Worm (Caenorhabditis elegans) whole organism, young adult: ENCODE data around the gene msp-76.

ENCODE experiments used
- B0019.2 ChIP-seq: fragments of 200-800 bp; sonication (Bioruptor generic); conservative IDR thresholded peaks from 2 replicates; pipeline ENCODE4 v1.3.6; 2022; ENCODE audit warnings: missing genetic modification reagents, missing genetic modification characterization, missing compliant biosample characterization
- C06A6.2 ChIP-seq: fragments of 200-800 bp; sonication (Bioruptor generic); conservative IDR thresholded peaks from 2 replicates; pipeline ENCODE4 v1.3.6; 2022; ENCODE audit warnings: missing genetic modification characterization, missing compliant biosample characterization
- F22D6.2 ChIP-seq: sonication (generic microtip); optimal IDR thresholded peaks from 2 replicates; lab custom pipeline; 2016; ENCODE audit warnings: mild to moderate bottlenecking, missing genetic modification characterization, missing compliant biosample characterization
- F39B2.1 ChIP-seq: fragments of 200-800 bp; sonication (Bioruptor generic); IDR thresholded peaks from 2 replicates; pipeline ENCODE4 v1.3.6; 2022; ENCODE audit warnings: missing genetic modification reagents, missing genetic modification characterization, missing compliant biosample characterization
- F55B11.4 ChIP-seq: sonication (generic microtip); optimal IDR thresholded peaks from 2 replicates; lab custom pipeline; 2016; ENCODE audit warnings: missing compliant biosample characterization, missing genetic modification characterization, borderline replicate concordance; ENCODE audit not compliant: insufficient read depth
- K11D2.4 ChIP-seq: fragments of 200-800 bp; sonication (Bioruptor generic); IDR thresholded peaks from 2 replicates; pipeline ENCODE4 v1.3.6; 2022; ENCODE audit warnings: missing genetic modification reagents, missing genetic modification characterization, missing compliant biosample characterization
- K12H6.12 ChIP-seq: fragments of 200-800 bp; sonication (Bioruptor generic); optimal IDR thresholded peaks from 2 replicates; lab custom pipeline; 2018; ENCODE audit warnings: mild to moderate bottlenecking, missing genetic modification characterization, missing compliant biosample characterization
- T26A5.8 ChIP-seq: sonication (generic microtip); optimal IDR thresholded peaks from 2 replicates; lab custom pipeline; 2016; ENCODE audit warnings: missing genetic modification characterization, missing compliant biosample characterization
- Y79H2A.3 ChIP-seq: fragments of 200-800 bp; sonication (Bioruptor generic); conservative IDR thresholded peaks from 2 replicates; pipeline ENCODE4 v1.3.6; 2022; ENCODE audit warnings: missing genetic modification reagents, missing genetic modification characterization, missing compliant biosample characterization
- akir-1 ChIP-seq: fragments of 200-800 bp; sonication (Bioruptor generic); optimal IDR thresholded peaks from 2 replicates; lab custom pipeline; 2018; ENCODE audit warnings: mild to moderate bottlenecking, missing genetic modification characterization, moderate library complexity, missing compliant biosample characterization
- aptf-2 ChIP-seq: fragments of 200-800 bp; sonication (Bioruptor generic); conservative IDR thresholded peaks from 2 replicates; pipeline ENCODE4 v1.3.6; 2022; ENCODE audit warnings: missing genetic modification reagents, missing genetic modification characterization, missing compliant biosample characterization
- aptf-3 ChIP-seq: fragments of 200-800 bp; sonication (Bioruptor generic); IDR thresholded peaks from 2 replicates; pipeline ENCODE4 v1.3.6; 2022; ENCODE audit warnings: missing genetic modification characterization, missing compliant biosample characterization
- athp-1 ChIP-seq: sonication (generic microtip); optimal IDR thresholded peaks from 2 replicates; lab custom pipeline; 2017; ENCODE audit warnings: mild to moderate bottlenecking, missing genetic modification characterization, missing compliant biosample characterization
- attf-5 ChIP-seq: fragments of 200-800 bp; sonication (Bioruptor generic); optimal IDR thresholded peaks from 2 replicates; lab custom pipeline; 2018; ENCODE audit warnings: mild to moderate bottlenecking, missing genetic modification characterization, missing compliant biosample characterization
- attf-6 ChIP-seq: fragments of 200-800 bp; sonication (Bioruptor generic); IDR thresholded peaks from 2 replicates; pipeline ENCODE4 v1.3.6; 2022; ENCODE audit warnings: missing genetic modification reagents, missing genetic modification characterization, missing compliant biosample characterization
- bed-1 ChIP-seq: fragments of 200-800 bp; sonication (Bioruptor generic); IDR thresholded peaks from 2 replicates; pipeline ENCODE4 v1.3.6; 2022; ENCODE audit warnings: missing genetic modification reagents, missing genetic modification characterization, missing compliant biosample characterization
- cebp-1 ChIP-seq, 2 experiments: fragments of 200-800 bp in 1 of 2; sonication (Bioruptor generic) in 1 of 2; sonication (generic microtip) in 1 of 2; IDR thresholded peaks in 1 of 2; optimal IDR thresholded peaks in 1 of 2; 2 replicates each; pipeline versions ENCODE4 v1.3.6 to Lab custom; 2017 to 2022; ENCODE audit warnings: missing compliant biosample characterization in 2 of 2, missing genetic modification characterization in 2 of 2, mild to moderate bottlenecking in 1 of 2, missing genetic modification reagents in 1 of 2, moderate library complexity in 1 of 2
- ceh-27 ChIP-seq: fragments of 200-800 bp; sonication (Bioruptor generic); optimal IDR thresholded peaks from 2 replicates; lab custom pipeline; 2018; ENCODE audit warnings: mild to moderate bottlenecking, missing genetic modification characterization, moderate library complexity, missing compliant biosample characterization
- chd-7 ChIP-seq: sonication (generic microtip); optimal IDR thresholded peaks from 2 replicates; lab custom pipeline; 2016; ENCODE audit warnings: mild to moderate bottlenecking, missing genetic modification characterization, moderate library complexity, missing compliant biosample characterization
- dox-1 ChIP-seq: fragments of 200-800 bp; sonication (Bioruptor generic); IDR thresholded peaks from 2 replicates; pipeline ENCODE4 v1.3.6; 2022; ENCODE audit warnings: missing genetic modification reagents, missing genetic modification characterization, missing compliant biosample characterization
- dpff-1 ChIP-seq: sonication (generic microtip); optimal IDR thresholded peaks from 2 replicates; lab custom pipeline; 2017; ENCODE audit warnings: mild to moderate bottlenecking, missing genetic modification characterization, missing compliant biosample characterization
- egl-44 ChIP-seq: fragments of 200-800 bp; sonication (Bioruptor generic); IDR thresholded peaks from 2 replicates; pipeline ENCODE4 v1.3.6; 2022; ENCODE audit warnings: missing genetic modification reagents, missing genetic modification characterization, missing compliant biosample characterization
- hmg-1.2 ChIP-seq: fragments of 200-800 bp; sonication (Bioruptor generic); IDR thresholded peaks from 2 replicates; pipeline ENCODE4 v1.3.6; 2022; ENCODE audit warnings: missing genetic modification reagents, missing genetic modification characterization, missing compliant biosample characterization
- let-607 ChIP-seq, 2 experiments: fragments of 200-800 bp in 1 of 2; sonication (Bioruptor generic) in 1 of 2; sonication (generic microtip) in 1 of 2; optimal IDR thresholded peaks; 2 replicates each; lab custom pipeline; 2016 to 2018; ENCODE audit warnings: mild to moderate bottlenecking in 2 of 2, missing compliant biosample characterization in 2 of 2, missing genetic modification characterization in 2 of 2, moderate library complexity in 2 of 2, missing genotype in 1 of 2
- lin-40 ChIP-seq: sonication (generic microtip); optimal IDR thresholded peaks from 2 replicates; lab custom pipeline; 2016; ENCODE audit warnings: missing genetic modification characterization, mild to moderate bottlenecking, missing compliant biosample characterization, missing genotype, missing genetic modification reagents
- lin-54 ChIP-seq: fragments of 200-800 bp; sonication (Bioruptor generic); optimal IDR thresholded peaks from 2 replicates; lab custom pipeline; 2018; ENCODE audit warnings: mild to moderate bottlenecking, missing genetic modification characterization, missing compliant biosample characterization
- madf-3 ChIP-seq: fragments of 200-800 bp; sonication (Bioruptor generic); IDR thresholded peaks from 2 replicates; pipeline ENCODE4 v1.3.6; 2022; ENCODE audit warnings: missing genetic modification reagents, missing genetic modification characterization, missing compliant biosample characterization
- madf-8 ChIP-seq: fragments of 200-800 bp; sonication (Bioruptor generic); conservative IDR thresholded peaks from 2 replicates; pipeline ENCODE4 v1.3.6; 2022; ENCODE audit warnings: missing genetic modification reagents, missing genetic modification characterization, missing compliant biosample characterization
- mcd-1 ChIP-seq: fragments of 200-800 bp; sonication (Bioruptor generic); IDR thresholded peaks from 2 replicates; pipeline ENCODE4 v1.3.6; 2022; ENCODE audit warnings: missing genetic modification reagents, missing genetic modification characterization, missing compliant biosample characterization
- nfyb-1 ChIP-seq: fragments of 200-800 bp; sonication (Bioruptor generic); IDR thresholded peaks from 2 replicates; pipeline ENCODE4 v1.3.6; 2022; ENCODE audit warnings: missing genetic modification reagents, missing genetic modification characterization, missing compliant biosample characterization
- nhr-179 ChIP-seq: sonication (generic microtip); optimal IDR thresholded peaks from 2 replicates; lab custom pipeline; 2016; ENCODE audit warnings: mild to moderate bottlenecking, missing genetic modification characterization, missing compliant biosample characterization
- nhr-80 ChIP-seq: sonication (generic microtip); optimal IDR thresholded peaks from 2 replicates; lab custom pipeline; 2016; ENCODE audit warnings: missing genetic modification characterization, missing compliant biosample characterization
- sea-2 ChIP-seq: fragments of 200-800 bp; sonication (Bioruptor generic); IDR thresholded peaks from 2 replicates; pipeline ENCODE4 v1.3.6; 2022; ENCODE audit warnings: missing genetic modification characterization, missing compliant biosample characterization
- snpc-4 ChIP-seq, 5 experiments: fragments of 150-350 bp in 1 of 5; sonication (generic microtip) in 4 of 5; optimal IDR thresholded peaks; 2 replicates each; lab custom pipeline; 2014 to 2018; ENCODE audit warnings: missing genetic modification characterization in 5 of 5, missing biosample characterization in 3 of 5, antibody characterized with exemption in 2 of 5, mild to moderate bottlenecking in 2 of 5, missing compliant biosample characterization in 2 of 5, missing genotype in 2 of 5, moderate library complexity in 2 of 5, missing genetic modification reagents in 1 of 5
- somi-1 ChIP-seq: fragments of 200-800 bp; sonication (Bioruptor generic); optimal IDR thresholded peaks from 2 replicates; lab custom pipeline; 2018; ENCODE audit warnings: mild to moderate bottlenecking, missing genetic modification characterization, missing compliant biosample characterization
- unc-62 ChIP-seq: fragments of 150-350 bp; optimal IDR thresholded peaks from 2 replicates; lab custom pipeline; 2014; ENCODE audit warnings: missing biosample characterization, missing genetic modification reagents, missing genetic modification characterization
- ztf-22 ChIP-seq: fragments of 200-800 bp; sonication (Bioruptor generic); optimal IDR thresholded peaks from 2 replicates; lab custom pipeline; 2018; ENCODE audit warnings: mild to moderate bottlenecking, missing genetic modification characterization, moderate library complexity, missing compliant biosample characterization

Gene msp-76

DNA sequence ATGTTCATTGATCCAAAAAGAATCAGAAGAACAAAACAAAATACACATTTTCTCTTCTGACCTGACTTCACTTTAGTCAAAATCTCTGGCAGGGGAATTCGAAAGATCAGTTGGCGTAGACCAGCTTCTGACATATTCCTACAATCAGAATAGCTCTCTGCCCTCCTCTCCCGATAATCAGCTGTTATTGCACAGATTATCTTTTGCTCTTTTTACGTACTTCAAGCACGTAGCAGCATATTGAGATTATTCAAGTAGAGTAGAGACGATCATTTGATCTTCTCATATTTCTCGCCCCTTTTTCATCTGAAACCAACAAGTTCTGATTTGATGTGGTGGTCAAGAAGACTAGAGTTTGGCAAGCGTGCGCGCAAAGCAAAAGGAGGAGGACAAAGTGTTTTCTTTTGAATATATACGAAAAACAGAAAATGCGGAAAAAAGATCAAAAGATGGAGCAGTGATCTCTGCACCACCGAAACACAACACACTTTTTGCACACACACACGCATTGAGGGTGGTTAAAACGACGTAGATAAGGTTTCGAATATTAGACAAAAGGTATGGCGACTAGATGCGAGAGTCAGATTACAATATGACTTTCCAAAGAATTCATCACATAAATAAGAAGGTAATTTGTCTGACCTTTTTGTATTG is 15.0 kb upstream of the msp-76 start:
- TF ChIP-seq nhr-179 (no peak), F22D6.2 (tag; lab: Kevin White, UChicago) (no peak), B0019.2 (GFP tag; lab: Robert Waterston, UW) (no peak), madf-3 (GFP tag; lab: Robert Waterston, UW) (no peak), mcd-1 (GFP tag; lab: Robert Waterston, UW) (no peak), egl-44 (GFP tag; lab: Robert Waterston, UW) (no peak), nfyb-1 (GFP tag; lab: Robert Waterston, UW) (0 out of 2 replicates have a peak, but pooled peaks have one; percentile 8), dpff-1 (tag; lab: Kevin White, UChicago) (no peak), nhr-80 (peak; percentile 29), akir-1 (GFP tag; lab: Kevin White, UChicago) (no peak), T26A5.8 (tag; lab: Kevin White, UChicago) (no peak), sea-2 (GFP tag; lab: Robert Waterston, UW) (no peak), F39B2.1 (GFP tag; lab: Robert Waterston, UW) (no peak)

DNA sequence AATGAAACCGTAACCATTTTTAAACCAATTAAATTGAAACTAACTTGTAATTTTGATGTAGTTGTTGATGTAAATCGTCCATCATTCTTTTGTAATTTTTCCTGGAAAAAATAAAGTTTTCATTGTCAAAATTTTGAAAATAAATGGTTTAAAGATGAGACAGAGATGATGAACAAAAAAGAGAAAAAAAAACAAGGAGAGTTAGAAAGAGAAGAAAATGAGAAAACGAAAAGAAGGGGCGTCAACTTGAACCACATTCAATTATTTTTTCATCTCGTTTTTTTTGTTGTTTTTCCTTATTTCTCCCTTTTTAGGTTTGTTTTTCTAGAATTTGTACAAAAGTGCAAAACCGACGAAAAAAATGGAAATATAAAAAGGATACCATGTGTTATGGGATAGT is 13.2 kb upstream of the msp-76 start, which contains the start of gene nhr-34:
Gene nhr-34 (minus strand): TSS at position 101 of the 400 bp plus-strand sequence.
- no peak for TF ChIP-seq madf-8 (GFP tag; lab: Robert Waterston, UW)

DNA sequence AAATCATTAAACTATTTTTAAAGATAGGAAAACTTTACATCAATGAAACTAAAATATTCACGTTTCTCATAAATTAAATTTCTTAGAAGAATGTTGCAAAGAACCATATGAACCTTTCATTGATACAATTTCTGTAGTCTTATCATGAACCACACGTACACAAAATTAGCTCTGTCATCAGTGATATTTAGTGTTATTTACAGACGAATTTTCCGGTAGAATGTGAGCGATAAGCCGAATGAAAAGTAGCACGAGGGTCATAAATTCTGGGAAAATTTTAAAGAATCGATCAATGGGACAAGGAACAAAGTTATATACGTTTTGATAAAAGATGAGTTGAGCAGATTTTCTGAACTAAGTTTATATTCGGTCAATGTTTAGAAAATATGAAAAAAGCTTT is 12.3 kb upstream of the msp-76 start:
- no peak for TF ChIP-seq cebp-1 (GFP tag; IDR thresholded peaks at IDR 0.05; lab: Robert Waterston, UW)
- peak; percentile 9 for TF ChIP-seq cebp-1 (tag; optimal IDR thresholded peaks at IDR 0.05; lab: Kevin White, UChicago)
- peak; percentile 56 for TF ChIP-seq nhr-80
- 0 out of 2 replicates have a peak, but pooled peaks have one; percentile 25 for TF ChIP-seq nfyb-1 (GFP tag; lab: Robert Waterston, UW)
- no peak for TF ChIP-seq athp-1 (tag; lab: Kevin White, UChicago)
- TF ChIP-seq Y79H2A.3 (GFP tag; lab: Robert Waterston, UW): no peak
- TF ChIP-seq, all 124 proteins: peak for 3

DNA sequence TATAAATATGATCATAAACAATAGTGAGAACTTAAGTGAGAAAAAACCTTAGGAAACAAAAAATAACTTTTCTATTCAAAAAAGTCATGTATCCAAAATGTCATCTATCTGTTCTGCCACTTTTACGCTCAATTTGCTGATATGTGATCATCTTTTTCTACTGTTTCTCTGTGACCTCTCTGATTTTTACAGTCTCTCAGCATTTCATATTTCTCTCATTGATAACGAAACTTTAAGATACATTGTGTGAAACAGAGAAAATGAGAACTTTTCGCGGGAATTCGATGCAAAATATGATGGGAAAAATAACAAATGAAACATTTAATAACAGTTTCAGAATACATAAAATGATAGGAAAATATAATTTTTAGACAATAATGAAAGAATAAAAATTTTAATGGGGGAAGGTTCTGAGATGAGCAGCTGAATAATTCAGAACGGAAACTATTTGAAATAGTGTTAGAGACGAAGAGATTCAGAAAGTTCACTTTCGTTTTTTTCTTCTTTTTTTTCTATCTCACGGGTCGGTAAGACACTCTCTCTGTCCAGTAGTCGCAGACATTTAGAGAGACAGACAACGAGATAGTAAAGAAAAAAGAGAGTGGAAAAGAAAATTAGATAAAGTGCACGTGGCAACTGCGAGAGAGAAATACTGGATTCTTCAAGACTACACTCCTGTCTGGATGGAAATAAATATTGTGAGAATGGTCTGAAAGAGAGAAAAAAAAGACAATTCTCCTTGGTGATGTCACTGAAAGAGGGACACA is 11.4 kb upstream of the msp-76 start:
- peak; percentile 71; the same call in 1 of the 2 replicates for TF ChIP-seq K11D2.4 (GFP tag; lab: Robert Waterston, UW)
- no peak for TF ChIP-seq F55B11.4
- TF ChIP-seq hmg-1.2 (GFP tag; lab: Robert Waterston, UW): peak; percentile 80
- peak; percentile 80 for TF ChIP-seq lin-40 (tag; lab: Kevin White, UChicago)
- no peak for TF ChIP-seq bed-1 (GFP tag; lab: Robert Waterston, UW)
- TF ChIP-seq dox-1: 0 out of 2 replicates have a peak, but pooled peaks have one; percentile 7
- peak; percentile 28; the same call in 1 of the 2 replicates for TF ChIP-seq cebp-1 (GFP tag; IDR thresholded peaks at IDR 0.05; lab: Robert Waterston, UW)
- TF ChIP-seq cebp-1 (tag; optimal IDR thresholded peaks at IDR 0.05; lab: Kevin White, UChicago): peak; percentile 64
- no peak for TF ChIP-seq aptf-3 (GFP tag; lab: Robert Waterston, UW)
- TF ChIP-seq C06A6.2 (GFP tag; lab: Robert Waterston, UW): peak; percentile 62
- TF ChIP-seq let-607 (tag; optimal IDR thresholded peaks at IDR 0.05; lab: Kevin White, UChicago): peak in 1 of 2 experiments; percentile 69
- TF ChIP-seq aptf-2 (GFP tag; lab: Robert Waterston, UW): no peak
- TF ChIP-seq chd-7 (tag; lab: Kevin White, UChicago): peak; percentile 42
- TF ChIP-seq somi-1 (GFP tag; lab: Kevin White, UChicago): peak; percentile 83
- peak; percentile 59 for TF ChIP-seq ztf-22 (GFP tag; lab: Kevin White, UChicago)
- peak; percentile 79 for TF ChIP-seq nhr-80
- 0 out of 2 replicates have a peak, but pooled peaks have one; percentile 35 for TF ChIP-seq egl-44 (GFP tag; lab: Robert Waterston, UW)
- no peak for TF ChIP-seq nhr-179
- no peak for TF ChIP-seq snpc-4 (GFP tag; optimal IDR thresholded peaks at IDR 0.05; lab: Kevin White, UChicago)
- peak in 1 of 4 experiments; percentile 6 for TF ChIP-seq snpc-4 (tag; optimal IDR thresholded peaks at IDR 0.05; lab: Kevin White, UChicago)
- no peak for TF ChIP-seq unc-62 (GFP tag; lab: Kevin White, UChicago)
- peak; percentile 29 for TF ChIP-seq K12H6.12
- peak; percentile 55 for TF ChIP-seq ceh-27 (GFP tag; lab: Kevin White, UChicago)
- TF ChIP-seq attf-6 (GFP tag; lab: Robert Waterston, UW): no peak
- TF ChIP-seq lin-54: peak; percentile 15
- peak; percentile 68 for TF ChIP-seq attf-5 (GFP tag; lab: Kevin White, UChicago)
